Worm (Caenorhabditis elegans): ENCODE data around the gene C55B6.5.

C55B6.5 gene

DNA sequence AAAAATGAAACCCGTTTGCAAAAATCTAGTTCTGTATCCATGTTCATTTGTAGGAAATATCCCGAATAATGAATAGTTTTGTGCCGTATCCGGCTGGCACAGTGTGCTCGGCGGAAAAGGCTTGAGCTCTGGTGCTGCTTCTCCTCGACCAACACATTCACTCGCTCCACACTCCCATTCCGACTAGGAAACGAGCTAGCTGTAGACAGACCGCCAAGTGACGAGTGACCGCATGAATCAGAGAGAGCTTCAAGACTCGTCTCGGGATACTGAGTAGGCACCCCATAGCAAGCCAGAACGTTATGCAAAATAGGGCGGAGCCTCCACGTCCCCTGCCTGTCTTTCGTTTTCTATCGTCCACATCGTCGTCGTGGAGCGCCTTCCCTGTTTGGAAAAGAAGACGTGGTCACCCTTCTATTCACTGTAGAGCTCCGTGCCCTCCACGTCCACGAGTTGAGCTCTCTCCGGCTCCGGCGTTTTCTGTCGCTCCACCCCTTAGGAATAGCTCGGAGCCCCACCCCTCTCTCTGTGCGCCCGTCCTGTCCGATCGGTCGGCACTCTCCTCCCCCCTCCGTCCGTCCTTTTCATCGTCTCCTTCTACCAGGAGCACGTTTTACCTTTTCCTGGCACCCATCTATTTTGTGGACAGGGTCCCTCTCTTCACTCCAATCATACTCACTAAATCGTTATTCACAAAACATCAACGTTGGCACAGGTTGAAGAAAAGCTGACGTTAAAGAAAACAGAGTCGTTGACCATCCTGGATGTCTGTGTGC lies 12.8 kb upstream of the C55B6.5 start, which contains the start of gene syd-9:
TSS of gene syd-9 (plus strand) at position 394 of the 776 bp plus-strand sequence.
- TF ChIP-seq lin-14 (GFP tag; optimal IDR thresholded peaks at IDR 0.05) (peak; percentile 58), nhr-84 (tag; optimal IDR thresholded peaks at IDR 0.05) (no peak), lin-35 (GFP tag; optimal IDR thresholded peaks at IDR 0.05) (peak in 1 of 2 experiments; percentile 1), fkh-8 (tag; optimal IDR thresholded peaks at IDR 0.05) (peak; percentile 27), efl-3 (GFP tag; optimal IDR thresholded peaks at IDR 0.05) (no peak), ceh-8 (GFP tag; optimal IDR thresholded peaks at IDR 0.05) (peak; percentile 19), tbx-2 (tag; optimal IDR thresholded peaks at IDR 0.05) (no peak), nhr-77 (tag; optimal IDR thresholded peaks at IDR 0.05) (no peak)

DNA sequence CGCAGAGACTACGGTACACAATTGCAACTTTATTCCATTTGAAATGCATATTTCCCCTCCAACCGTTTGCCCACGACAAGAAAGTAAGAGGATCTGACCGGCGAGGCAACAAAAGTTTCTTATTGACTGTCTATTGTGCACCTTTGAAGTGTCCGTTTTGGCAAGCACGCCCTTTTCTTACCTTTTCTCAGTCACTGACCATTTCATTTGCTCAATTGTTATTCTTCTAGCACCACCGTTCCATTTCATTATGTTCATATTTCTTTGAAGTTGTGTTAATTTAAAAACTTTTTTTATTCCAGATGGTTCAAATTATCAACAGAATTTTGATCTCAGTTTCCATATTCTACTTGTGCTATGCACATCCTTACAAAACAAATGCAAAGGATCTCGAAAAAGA lies 6.3 kb upstream of the C55B6.5 start, which contains the start of gene spp-22:
TSS of gene spp-22 (plus strand) at position 301 of the 400 bp plus-strand sequence.
- TF ChIP-seq elt-2 (tag; optimal IDR thresholded peaks at IDR 0.05) (no peak), efl-1 (optimal IDR thresholded peaks at IDR 0.05) (no peak), efl-1 (GFP tag; optimal IDR thresholded peaks at IDR 0.05 in 1 of 2) (peak in 1 of 2 experiments; percentile 37)

ce11 chrX:7210467-7211107 lies 5.5 kb upstream of the C55B6.5 start:
- TF ChIP-seq C04F5.9 (tag; optimal IDR thresholded peaks at IDR 0.05): no peak
- peak; percentile 12 for TF ChIP-seq unc-130 (tag; optimal IDR thresholded peaks at IDR 0.05)
- TF ChIP-seq nhr-84 (tag; optimal IDR thresholded peaks at IDR 0.05): no peak
- no peak for TF ChIP-seq nhr-11 (tag; optimal IDR thresholded peaks at IDR 0.05)
- no peak for TF ChIP-seq tbx-2 (tag; optimal IDR thresholded peaks at IDR 0.05)
- no peak for TF ChIP-seq Y116A8C.19 (tag; optimal IDR thresholded peaks at IDR 0.05; ENCODE audit: borderline replicate concordance)
- TF ChIP-seq nhr-71 (tag; optimal IDR thresholded peaks at IDR 0.05): peak; percentile 50
- peak; percentile 58 for TF ChIP-seq nhr-85 (tag)
- TF ChIP-seq fkh-10 (GFP tag; optimal IDR thresholded peaks at IDR 0.05): no peak
- no peak for TF ChIP-seq snu-23 (GFP tag; optimal IDR thresholded peaks at IDR 0.05)
- peak; percentile 11 for TF ChIP-seq nhr-20 (tag; optimal IDR thresholded peaks at IDR 0.05)
- TF ChIP-seq nhr-19 (GFP tag; conservative IDR thresholded peaks at IDR 0.05): no peak
- TF ChIP-seq ces-1 (GFP tag; optimal IDR thresholded peaks at IDR 0.05): no peak
- TF ChIP-seq lsy-2 (tag; optimal IDR thresholded peaks at IDR 0.05): no peak
- TF ChIP-seq elt-3 (tag; optimal IDR thresholded peaks at IDR 0.05): peak in 1 of 6 experiments; percentile 31
- no peak for TF ChIP-seq jun-1 (tag; optimal IDR thresholded peaks at IDR 0.05)
- TF ChIP-seq lin-14 (GFP tag; optimal IDR thresholded peaks at IDR 0.05): peak; percentile 50
- no peak for TF ChIP-seq C16A3.4 (tag; optimal IDR thresholded peaks at IDR 0.05)
- peak; percentile 19 for TF ChIP-seq rnt-1 (tag; optimal IDR thresholded peaks at IDR 0.05)
- no peak for TF ChIP-seq tlp-1 (tag; optimal IDR thresholded peaks at IDR 0.05)
- TF ChIP-seq ceh-90 (tag; optimal IDR thresholded peaks at IDR 0.05): no peak
- no peak for TF ChIP-seq ama-1 (optimal IDR thresholded peaks at IDR 0.05)
- TF ChIP-seq lin-35 (GFP tag; optimal IDR thresholded peaks at IDR 0.05): no peak
- no peak for TF ChIP-seq egl-27 (tag; optimal IDR thresholded peaks at IDR 0.05)
- TF ChIP-seq ets-5 (GFP tag; IDR thresholded peaks at IDR 0.05): no peak
- no peak for TF ChIP-seq efl-3 (GFP tag; optimal IDR thresholded peaks at IDR 0.05)
- no peak for TF ChIP-seq nhr-237 (tag; optimal IDR thresholded peaks at IDR 0.05)
- no peak for TF ChIP-seq lin-39 (tag; optimal IDR thresholded peaks at IDR 0.05)
- TF ChIP-seq sptf-1 (tag; optimal IDR thresholded peaks at IDR 0.05): no peak

- TF ChIP-seq fkh-4 (tag; optimal IDR thresholded peaks at IDR 0.05; ENCODE audit: borderline replicate concordance) (no peak), ama-1 (optimal IDR thresholded peaks at IDR 0.05) (no peak), tbx-2 (tag; optimal IDR thresholded peaks at IDR 0.05) (no peak), unc-86 (tag; optimal IDR thresholded peaks at IDR 0.05) (no peak), ets-5 (GFP tag; IDR thresholded peaks at IDR 0.05) (no peak), nhr-71 (tag; optimal IDR thresholded peaks at IDR 0.05) (no peak), elt-3 (tag; optimal IDR thresholded peaks at IDR 0.05) (no peak), sptf-1 (tag; optimal IDR thresholded peaks at IDR 0.05) (no peak), snu-23 (GFP tag; optimal IDR thresholded peaks at IDR 0.05) (no peak), grh-1 (GFP tag; IDR thresholded peaks at IDR 0.05) (no peak), hlh-17 (GFP tag; optimal IDR thresholded peaks at IDR 0.05; ENCODE audit: borderline replicate concordance) (no peak)
Observed at ce11 chrX:7209151-7209550, 4.1 kb upstream of the C55B6.5 start.
